Worm (Caenorhabditis elegans) whole organism, mixed stage, embryonic: ENCODE data around the gene dars-2.

ENCODE experiments used
- nhr-12 ChIP-seq: fragments of 150-350 bp; optimal IDR thresholded peaks from 2 replicates; lab custom pipeline; 2014; ENCODE audit warnings: missing biosample characterization, missing genetic modification characterization
- nhr-2 ChIP-seq: fragments of 150-350 bp; optimal IDR thresholded peaks from 2 replicates; lab custom pipeline; 2014; ENCODE audit warnings: missing biosample characterization, missing genetic modification characterization

ce11 chrV:12098123-12098522 lies 49.6 kb downstream of the dars-2 start, which contains the start of gene nhr-209:
- TF ChIP-seq nhr-2 (tag; lab: Kevin White, UChicago) = no peak
- TF ChIP-seq nhr-12 (tag; lab: Kevin White, UChicago) = no peak
